Fruit fly (Drosophila melanogaster) whole organism, embryonic: ENCODE results near the gene crq.

ENCODE experiments used
- Adf1 ChIP-seq: fragments of 200-800 bp; sonication (Bioruptor generic); IDR thresholded peaks from 2 replicates; pipeline ENCODE4 v1.3.6; 2022; ENCODE audit warnings: missing biosample characterization, missing genetic modification characterization
- B-H2 ChIP-seq: fragments of 200-800 bp; sonication (Bioruptor generic); optimal IDR thresholded peaks from 2 replicates; lab custom pipeline; 2018; ENCODE audit warnings: missing biosample characterization, mild to moderate bottlenecking, missing genetic modification characterization
- Bdp1 ChIP-seq: fragments of 200-800 bp; sonication (Bioruptor generic); optimal IDR thresholded peaks from 3 replicates; lab custom pipeline; 2016; ENCODE audit warnings: missing biosample characterization, missing genetic modification characterization
- CG12769 ChIP-seq: fragments of 200-800 bp; sonication (Bioruptor generic); optimal IDR thresholded peaks from 2 replicates; lab custom pipeline; 2019; ENCODE audit warnings: missing biosample characterization, mild to moderate bottlenecking, missing genetic modification characterization, moderate library complexity
- CG13287 ChIP-seq: fragments of 200-800 bp; sonication (Bioruptor generic); IDR thresholded peaks from 2 replicates; pipeline ENCODE4 v1.3.6; 2022; ENCODE audit warnings: missing biosample characterization, missing genetic modification characterization; ENCODE audit not compliant: partially characterized antibody
- CG13296 ChIP-seq: fragments of 200-800 bp; sonication (Bioruptor generic); optimal IDR thresholded peaks from 3 replicates; lab custom pipeline; 2018; ENCODE audit warnings: missing biosample characterization, mild to moderate bottlenecking, missing genetic modification characterization
- CG13894 ChIP-seq: fragments of 200-800 bp; sonication (Bioruptor generic); optimal IDR thresholded peaks from 3 replicates; lab custom pipeline; 2018; ENCODE audit warnings: missing biosample characterization, mild to moderate bottlenecking, missing genetic modification characterization, moderate library complexity
- CG14014 ChIP-seq: fragments of 200-800 bp; sonication (Bioruptor generic); IDR thresholded peaks from 2 replicates; pipeline ENCODE4 v1.3.6; 2022; ENCODE audit warnings: missing biosample characterization, missing genetic modification characterization
- CG14441 ChIP-seq: fragments of 200-800 bp; sonication (Bioruptor generic); IDR thresholded peaks from 2 replicates; pipeline ENCODE4 v1.3.6; 2022; ENCODE audit warnings: missing biosample characterization, missing genetic modification characterization
- CG15073 ChIP-seq: fragments of 200-800 bp; sonication (Bioruptor generic); optimal IDR thresholded peaks from 2 replicates; lab custom pipeline; 2016; ENCODE audit warnings: missing biosample characterization, missing genetic modification characterization
- CG15269 ChIP-seq: fragments of 200-800 bp; sonication (Bioruptor generic); optimal IDR thresholded peaks from 2 replicates; lab custom pipeline; 2018; ENCODE audit warnings: missing biosample characterization, mild to moderate bottlenecking, missing genetic modification characterization, moderate library complexity
- CG1602 ChIP-seq: fragments of 200-800 bp; sonication (Bioruptor generic); optimal IDR thresholded peaks from 3 replicates; lab custom pipeline; 2016; ENCODE audit warnings: missing biosample characterization, missing genetic modification characterization
- CG17912 ChIP-seq: fragments of 200-800 bp; sonication (Bioruptor generic); optimal IDR thresholded peaks from 2 replicates; lab custom pipeline; 2018; ENCODE audit warnings: missing biosample characterization, mild to moderate bottlenecking, missing genetic modification characterization
- CG1832 ChIP-seq: fragments of 200-800 bp; sonication (Bioruptor generic); optimal IDR thresholded peaks from 2 replicates; lab custom pipeline; 2017; ENCODE audit warnings: missing biosample characterization, mild to moderate bottlenecking, missing genetic modification characterization, inconsistent platforms
- CG2199 ChIP-seq: fragments of 200-800 bp; sonication (Bioruptor generic); IDR thresholded peaks from 3 replicates; pipeline ENCODE4 v1.3.6; 2022; ENCODE audit warnings: missing biosample characterization, missing genetic modification characterization
- CG3281 ChIP-seq: fragments of 200-800 bp; sonication (Bioruptor generic); optimal IDR thresholded peaks from 3 replicates; lab custom pipeline; 2017; ENCODE audit warnings: missing biosample characterization, mild to moderate bottlenecking, missing genetic modification characterization
- CG4360 ChIP-seq: fragments of 200-800 bp; sonication (Bioruptor generic); IDR thresholded peaks from 2 replicates; pipeline ENCODE4 v1.3.6; 2022; ENCODE audit warnings: missing biosample characterization, missing genetic modification characterization
- CG4820 ChIP-seq: fragments of 200-800 bp; sonication (Bioruptor generic); optimal IDR thresholded peaks from 3 replicates; lab custom pipeline; 2016; ENCODE audit warnings: missing biosample characterization, missing genetic modification characterization
- CG9932 ChIP-seq: fragments of 200-800 bp; sonication (Bioruptor generic); IDR thresholded peaks from 2 replicates; pipeline ENCODE4 v1.3.6; 2022; ENCODE audit warnings: missing biosample characterization, missing genetic modification characterization
- Chrac-16 ChIP-seq: fragments of 200-800 bp; sonication (Bioruptor generic); optimal IDR thresholded peaks from 3 replicates; lab custom pipeline; 2016; ENCODE audit warnings: missing biosample characterization, missing genetic modification characterization
- CrebB ChIP-seq: fragments of 200-800 bp; sonication (Bioruptor generic); optimal IDR thresholded peaks from 3 replicates; lab custom pipeline; 2018; ENCODE audit warnings: missing biosample characterization, mild to moderate bottlenecking, missing genetic modification characterization
- D19A ChIP-seq: fragments of 200-800 bp; optimal IDR thresholded peaks from 3 replicates; lab custom pipeline; 2019; ENCODE audit warnings: missing biosample characterization, mild to moderate bottlenecking, missing genetic modification characterization, moderate library complexity
- Dp ChIP-seq: fragments of 200-800 bp; sonication (Bioruptor generic); optimal IDR thresholded peaks from 2 replicates; lab custom pipeline; 2018; ENCODE audit warnings: missing biosample characterization, mild to moderate bottlenecking, missing genetic modification characterization, moderate library complexity
- Mad ChIP-seq: fragments of 200-800 bp; sonication (Bioruptor generic); optimal IDR thresholded peaks from 2 replicates; lab custom pipeline; 2016; ENCODE audit warnings: missing biosample characterization, missing genetic modification characterization
- Med ChIP-seq: fragments of 200-800 bp; sonication (Bioruptor generic); peaks from one replicate; lab custom pipeline; 2016; ENCODE audit warnings: missing biosample characterization, missing genetic modification characterization, mild to moderate bottlenecking, inconsistent platforms, moderate library complexity
- PHDP ChIP-seq: fragments of 200-800 bp; sonication (Bioruptor generic); optimal IDR thresholded peaks from 3 replicates; lab custom pipeline; 2018; ENCODE audit warnings: missing biosample characterization, mild to moderate bottlenecking, missing genetic modification characterization, moderate library complexity
- Sin3A ChIP-seq: fragments of >200 bp; optimal IDR thresholded peaks from 2 replicates; lab custom pipeline; 2018
- Six4 ChIP-seq: fragments of 200-800 bp; sonication (Bioruptor generic); optimal IDR thresholded peaks from 2 replicates; lab custom pipeline; 2016; ENCODE audit warnings: missing biosample characterization, missing genetic modification characterization
- ato ChIP-seq: fragments of 200-800 bp; sonication (Bioruptor generic); IDR thresholded peaks from 2 replicates; pipeline ENCODE4 v1.3.6; 2022; ENCODE audit warnings: missing biosample characterization, missing genetic modification characterization; ENCODE audit not compliant: partially characterized antibody
- cato ChIP-seq: fragments of 200-800 bp; sonication (Bioruptor generic); optimal IDR thresholded peaks from 2 replicates; lab custom pipeline; 2016; ENCODE audit warnings: missing biosample characterization, missing genetic modification characterization, borderline replicate concordance
- chinmo ChIP-seq: fragments of 200-800 bp; sonication (Bioruptor generic); IDR thresholded peaks from 4 replicates; pipeline ENCODE4 v1.3.6; 2022; ENCODE audit warnings: missing biosample characterization, missing genetic modification characterization; ENCODE audit not compliant: partially characterized antibody
- dysf ChIP-seq: fragments of 200-800 bp; sonication (Bioruptor generic); IDR thresholded peaks from 3 replicates; pipeline ENCODE4 v1.3.6; 2022; ENCODE audit warnings: missing biosample characterization, missing genetic modification characterization
- ems ChIP-seq: fragments of 200-800 bp; sonication (Bioruptor generic); optimal IDR thresholded peaks from 3 replicates; lab custom pipeline; 2016; ENCODE audit warnings: missing biosample characterization, missing genetic modification characterization
- gcm ChIP-seq: fragments of 200-800 bp; sonication (Bioruptor generic); optimal IDR thresholded peaks from 2 replicates; lab custom pipeline; 2019; ENCODE audit warnings: missing biosample characterization, mild to moderate bottlenecking, missing genetic modification characterization, moderate library complexity
- gem ChIP-seq: fragments of 200-800 bp; sonication (Bioruptor generic); optimal IDR thresholded peaks from 2 replicates; lab custom pipeline; 2019; ENCODE audit warnings: missing biosample characterization, mild to moderate bottlenecking, missing genetic modification characterization, moderate library complexity
- hbn ChIP-seq: fragments of 200-800 bp; sonication (Bioruptor generic); IDR thresholded peaks from 2 replicates; pipeline ENCODE4 v1.3.6; 2022; ENCODE audit warnings: missing biosample characterization, missing genetic modification characterization; ENCODE audit not compliant: partially characterized antibody
- knrl ChIP-seq: fragments of 200-800 bp; sonication (Bioruptor generic); IDR thresholded peaks from 3 replicates; pipeline ENCODE4 v1.3.6; 2022; ENCODE audit warnings: missing biosample characterization, missing genetic modification characterization; ENCODE audit not compliant: partially characterized antibody
- lab ChIP-seq: fragments of 200-800 bp; sonication (Bioruptor generic); optimal IDR thresholded peaks from 3 replicates; lab custom pipeline; 2017; ENCODE audit warnings: missing biosample characterization, missing genetic modification characterization, mild to moderate bottlenecking, moderate library complexity, missing genetic modification reagents
- mld ChIP-seq: fragments of 200-800 bp; sonication (Bioruptor generic); IDR thresholded peaks from 3 replicates; pipeline ENCODE4 v1.3.6; 2022; ENCODE audit warnings: missing biosample characterization, missing genetic modification characterization; ENCODE audit not compliant: partially characterized antibody
- pan ChIP-seq, 4 experiments: fragments of >200 bp in 3 of 4; fragments of 200-800 bp in 1 of 4; sonication (Bioruptor generic) in 1 of 4; optimal IDR thresholded peaks in 3 of 4; IDR thresholded peaks in 1 of 4; 2 replicates each; pipeline versions ENCODE4 v1.3.6 to Lab custom; 2017 to 2022; ENCODE audit warnings: missing biosample characterization in 2 of 4, missing genetic modification characterization in 2 of 4, mixed read lengths in 1 of 4
- pho ChIP-seq: fragments of 200-800 bp; sonication (Bioruptor generic); optimal IDR thresholded peaks from 2 replicates; lab custom pipeline; 2016; ENCODE audit warnings: missing biosample characterization, missing genetic modification characterization
- phol ChIP-seq: fragments of 200-800 bp; sonication (Bioruptor generic); optimal IDR thresholded peaks from 3 replicates; lab custom pipeline; 2018; ENCODE audit warnings: missing biosample characterization, mild to moderate bottlenecking, missing genetic modification characterization, moderate library complexity
- sim ChIP-seq: fragments of 200-800 bp; sonication (Bioruptor generic); IDR thresholded peaks from 2 replicates; pipeline ENCODE4 v1.3.6; 2022; ENCODE audit warnings: missing biosample characterization, missing genetic modification characterization
- slbo ChIP-seq: fragments of 200-800 bp; sonication (Bioruptor generic); IDR thresholded peaks from 2 replicates; pipeline ENCODE4 v1.3.6; 2022; ENCODE audit warnings: missing biosample characterization, missing genetic modification characterization
- stc ChIP-seq: fragments of 200-800 bp; sonication (Bioruptor generic); IDR thresholded peaks from 2 replicates; pipeline ENCODE4 v1.3.6; 2022; ENCODE audit warnings: missing biosample characterization, missing genetic modification characterization
- tin ChIP-seq: fragments of 200-800 bp; sonication (Bioruptor generic); optimal IDR thresholded peaks from 3 replicates; lab custom pipeline; 2016; ENCODE audit warnings: missing biosample characterization, missing genetic modification characterization
- unpg ChIP-seq: fragments of 200-800 bp; sonication (Bioruptor generic); optimal IDR thresholded peaks from 3 replicates; lab custom pipeline; 2018; ENCODE audit warnings: missing biosample characterization, mild to moderate bottlenecking, missing genetic modification characterization, moderate library complexity
- usp ChIP-seq: fragments of >200 bp; optimal IDR thresholded peaks from 2 replicates; lab custom pipeline; 2017; ENCODE audit warnings: missing biosample characterization, missing genetic modification characterization
- wdn ChIP-seq: fragments of 200-800 bp; sonication (Bioruptor generic); IDR thresholded peaks from 2 replicates; pipeline ENCODE4 v1.3.6; 2022; ENCODE audit warnings: missing biosample characterization, missing genetic modification characterization
- zen2 ChIP-seq: fragments of 200-800 bp; sonication (Bioruptor generic); IDR thresholded peaks from 3 replicates; pipeline ENCODE4 v1.3.6; 2022; ENCODE audit warnings: missing biosample characterization, missing genetic modification characterization; ENCODE audit not compliant: partially characterized antibody
- zf30C ChIP-seq: fragments of 200-800 bp; sonication (Bioruptor generic); optimal IDR thresholded peaks from 3 replicates; lab custom pipeline; 2018; ENCODE audit warnings: missing biosample characterization, mild to moderate bottlenecking, missing genetic modification characterization

The crq gene

dm6 chr2L:482451-482844 lies 29.6 kb upstream of the crq start:
- TF ChIP-seq CG2199 (GFP tag; lab: Robert Waterston, UW), result 0 out of 3 replicates have a peak, but pooled peaks have one; percentile 60
- TF ChIP-seq CG14441 (GFP tag; lab: Robert Waterston, UW), result no peak
- no peak for TF ChIP-seq Med (GFP tag; lab: Kevin White, UChicago)
- no peak for TF ChIP-seq CG4360 (GFP tag; lab: Robert Waterston, UW)
- TF ChIP-seq ato (GFP tag; lab: Robert Waterston, UW), result no peak
- TF ChIP-seq Sin3A (lab: Kevin White, UChicago), result no peak
- no peak for TF ChIP-seq knrl
- no peak for TF ChIP-seq CG9932 (GFP tag; lab: Robert Waterston, UW)
- TF ChIP-seq CG3281 (GFP tag; lab: Kevin White, UChicago), result no peak
- no peak for TF ChIP-seq CG13287
- TF ChIP-seq mld (GFP tag; lab: Robert Waterston, UW), result no peak
- no peak for TF ChIP-seq wdn (GFP tag; lab: Robert Waterston, UW)
- TF ChIP-seq CG17912 (GFP tag; lab: Kevin White, UChicago), result peak; percentile 31
- no peak for TF ChIP-seq CG14014 (GFP tag; lab: Robert Waterston, UW)
- peak; percentile 43; the same call in 1 of the 3 replicates for TF ChIP-seq dysf
- TF ChIP-seq Six4 (GFP tag; lab: Kevin White, UChicago), result no peak
- peak; percentile 48 for TF ChIP-seq CG12769
- TF ChIP-seq zen2 (GFP tag; lab: Robert Waterston, UW), result no peak
- no peak for TF ChIP-seq pan (optimal IDR thresholded peaks at IDR 0.05; lab: Kevin White, UChicago)
- peak in 1 of 2 experiments; percentile 19 for TF ChIP-seq pan (GFP tag; optimal IDR thresholded peaks at IDR 0.05 in 1 of 2, IDR thresholded peaks at IDR 0.05 in 1 of 2)
- no peak for TF ChIP-seq CrebB (tag; lab: Kevin White, UChicago)
- no peak for TF ChIP-seq PHDP (tag; lab: Kevin White, UChicago)
- TF ChIP-seq CG4820 (GFP tag; lab: Kevin White, UChicago), result no peak
- TF ChIP-seq Adf1 (GFP tag; lab: Robert Waterston, UW), result no peak
- TF ChIP-seq CG1832 (GFP tag; lab: Kevin White, UChicago), result no peak
- TF ChIP-seq zf30C, result no peak
- no peak for TF ChIP-seq usp (GFP tag; lab: Kevin White, UChicago)
- no peak for TF ChIP-seq Mad (GFP tag; lab: Kevin White, UChicago)
- no peak for TF ChIP-seq Chrac-16 (GFP tag; lab: Kevin White, UChicago)
- no peak for TF ChIP-seq tin (GFP tag; lab: Kevin White, UChicago)
- no peak for TF ChIP-seq CG15073 (GFP tag; lab: Kevin White, UChicago)
- no peak for TF ChIP-seq cato
- no peak for TF ChIP-seq unpg (GFP tag; lab: Kevin White, UChicago)
- no peak for TF ChIP-seq Dp (GFP tag; lab: Kevin White, UChicago)
- no peak for TF ChIP-seq ems (GFP tag; lab: Kevin White, UChicago)
- TF ChIP-seq slbo, result no peak
- TF ChIP-seq CG1602 (GFP tag; lab: Kevin White, UChicago), result no peak
- 0 out of 2 replicates have a peak, but pooled peaks have one; percentile 5 for TF ChIP-seq sim (GFP tag; lab: Robert Waterston, UW)
- TF ChIP-seq pho (GFP tag; lab: Kevin White, UChicago), result no peak
- TF ChIP-seq gem (tag; lab: Kevin White, UChicago), result no peak
- TF ChIP-seq D19A (tag; lab: Kevin White, UChicago), result no peak
- peak; percentile 29 for TF ChIP-seq gcm (GFP tag; lab: Kevin White, UChicago)
- 0 out of 4 replicates have a peak, but pooled peaks have one; percentile 33 for TF ChIP-seq chinmo (GFP tag; lab: Robert Waterston, UW)
- no peak for TF ChIP-seq Bdp1 (GFP tag; lab: Kevin White, UChicago)
- peak; percentile 36 for TF ChIP-seq CG13296 (GFP tag; lab: Kevin White, UChicago)
- TF ChIP-seq CG15269 (tag; lab: Kevin White, UChicago), result no peak
- no peak for TF ChIP-seq lab (GFP tag; lab: Kevin White, UChicago)
- no peak for TF ChIP-seq phol (tag; lab: Kevin White, UChicago)
- no peak for TF ChIP-seq B-H2 (GFP tag; lab: Kevin White, UChicago)
- TF ChIP-seq CG13894 (tag; lab: Kevin White, UChicago), result peak; percentile 2
- TF ChIP-seq stc (GFP tag; lab: Robert Waterston, UW), result no peak
- TF ChIP-seq hbn (GFP tag; lab: Robert Waterston, UW), result no peak
